Worm (Caenorhabditis elegans): Measurements from ENCODE around the gene F56C3.4.

Gene F56C3.4

DNA sequence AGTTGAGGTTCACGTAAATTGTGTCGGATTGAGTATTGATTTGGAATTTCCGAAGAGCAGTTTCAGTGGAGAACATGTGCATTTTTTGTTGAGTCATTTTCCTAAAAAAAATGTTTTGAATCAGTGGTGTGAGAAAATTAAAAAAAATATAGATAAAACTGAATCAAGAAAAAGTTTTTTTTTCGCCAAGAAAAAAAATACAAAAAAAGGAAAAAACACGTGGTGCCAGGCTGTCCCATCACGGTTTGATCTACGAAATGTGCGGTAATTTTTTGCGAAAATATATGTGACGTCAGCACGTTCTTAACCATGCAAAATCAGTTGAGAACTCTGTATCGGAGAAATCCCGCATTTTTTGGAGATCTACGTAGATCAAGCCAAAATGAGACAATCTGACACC, 33.4 kb upstream of the F56C3.4 start, which contains the start of gene F56C3.9:
Gene F56C3.9, minus strand, starts transcription at position 101 of the 400 bp plus-strand sequence.
- no peak for TF ChIP-seq hnd-1 (tag; optimal IDR thresholded peaks at IDR 0.05)
- no peak for TF ChIP-seq sea-1 (GFP tag; conservative IDR thresholded peaks at IDR 0.05)
- TF ChIP-seq tra-4 (tag; optimal IDR thresholded peaks at IDR 0.05), result no peak
- TF ChIP-seq tbx-37 (GFP tag; conservative IDR thresholded peaks at IDR 0.05), result no peak

DNA sequence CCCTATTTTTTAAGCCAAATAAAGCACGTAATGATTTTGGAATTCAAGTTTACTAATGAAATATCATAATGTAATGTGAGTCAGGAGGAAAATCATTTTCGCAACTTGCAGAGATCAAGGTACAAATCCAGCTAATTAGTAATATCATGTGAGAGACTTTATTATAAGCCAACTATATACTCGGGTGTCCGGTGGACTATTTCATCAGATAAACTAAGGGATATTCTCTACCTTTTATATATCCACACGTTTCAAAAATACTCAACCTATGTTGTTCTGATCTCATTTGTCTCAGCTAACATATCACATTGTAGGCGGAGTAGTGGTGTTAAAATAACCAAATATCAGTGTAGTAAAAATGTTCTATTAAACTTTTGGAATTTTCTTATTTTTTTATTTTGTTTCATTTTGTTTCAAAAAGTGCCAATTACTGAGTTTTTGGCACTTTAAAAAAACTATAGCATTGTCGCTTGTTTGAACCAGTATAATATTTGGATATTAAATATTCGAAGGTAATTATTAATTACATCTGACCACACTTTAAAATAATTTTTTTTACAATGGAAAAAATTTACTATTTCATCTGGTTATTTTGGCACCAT, 29.0 kb upstream of the F56C3.4 start:
- TF ChIP-seq flt-1 (GFP tag; IDR thresholded peaks at IDR 0.05), result no peak
- no peak for TF ChIP-seq F13C5.2 (tag; optimal IDR thresholded peaks at IDR 0.05)
- TF ChIP-seq aly-1 (tag; optimal IDR thresholded peaks at IDR 0.05), result no peak
- no peak for TF ChIP-seq ceh-13 (GFP tag; optimal IDR thresholded peaks at IDR 0.05)
- TF ChIP-seq scrt-1 (GFP tag; IDR thresholded peaks at IDR 0.05), result no peak
- TF ChIP-seq tbx-37 (GFP tag; conservative IDR thresholded peaks at IDR 0.05), result no peak
- TF ChIP-seq tbx-11 (GFP tag; IDR thresholded peaks at IDR 0.05), result no peak
- TF ChIP-seq ets-7 (tag; optimal IDR thresholded peaks at IDR 0.05), result no peak
- no peak for TF ChIP-seq hnd-1 (tag; optimal IDR thresholded peaks at IDR 0.05)
- no peak for TF ChIP-seq sea-1 (GFP tag; conservative IDR thresholded peaks at IDR 0.05)
- TF ChIP-seq B0310.2 (tag; optimal IDR thresholded peaks at IDR 0.05), result no peak
- TF ChIP-seq tra-4 (tag; optimal IDR thresholded peaks at IDR 0.05), result no peak
- no peak for TF ChIP-seq hmbx-1 (tag; optimal IDR thresholded peaks at IDR 0.05)
- no peak for TF ChIP-seq ceh-36 (tag; optimal IDR thresholded peaks at IDR 0.05)
- TF ChIP-seq pes-1 (GFP tag; IDR thresholded peaks at IDR 0.05), result no peak
- TF ChIP-seq ama-1 (optimal IDR thresholded peaks at IDR 0.05), result no peak
- TF ChIP-seq hmg-4 (GFP tag; optimal IDR thresholded peaks at IDR 0.05), result no peak

DNA sequence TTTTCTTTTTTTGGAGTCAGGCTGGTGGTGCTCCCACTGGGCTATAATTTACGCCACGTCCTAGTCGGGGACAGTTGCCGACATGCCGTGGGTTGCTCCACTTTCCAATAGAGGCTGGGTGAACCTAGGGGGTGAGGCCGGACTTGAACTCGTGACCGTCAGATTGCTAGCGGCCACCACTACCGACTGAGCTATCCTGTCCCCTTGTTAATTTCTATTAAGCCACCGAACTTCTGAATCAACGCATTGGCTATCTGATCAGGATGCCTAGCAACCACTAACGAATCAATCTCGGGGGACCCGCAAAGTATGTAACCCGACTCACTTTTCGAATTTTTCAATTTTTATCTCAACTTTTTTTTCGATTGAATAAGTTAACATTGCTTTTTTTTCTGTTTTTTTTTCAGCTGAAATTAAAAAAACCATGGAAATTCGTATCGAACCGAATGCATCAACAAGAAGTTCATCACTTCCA, 26.4 kb upstream of the F56C3.4 start, which contains the start of gene F56C3.1:
Gene F56C3.1, plus strand, starts transcription at position 425 of the 475 bp plus-strand sequence.
- no peak for TF ChIP-seq flt-1 (GFP tag; IDR thresholded peaks at IDR 0.05)
- no peak for TF ChIP-seq aly-1 (tag; optimal IDR thresholded peaks at IDR 0.05)
- no peak for TF ChIP-seq hmg-4 (GFP tag; optimal IDR thresholded peaks at IDR 0.05)
- no peak for TF ChIP-seq tra-4 (tag; optimal IDR thresholded peaks at IDR 0.05)
- no peak for TF ChIP-seq ama-1 (optimal IDR thresholded peaks at IDR 0.05)
- no peak for TF ChIP-seq ets-7 (tag; optimal IDR thresholded peaks at IDR 0.05)
- no peak for TF ChIP-seq tbx-37 (GFP tag; conservative IDR thresholded peaks at IDR 0.05)
- no peak for TF ChIP-seq scrt-1 (GFP tag; IDR thresholded peaks at IDR 0.05)
- TF ChIP-seq B0310.2 (tag; optimal IDR thresholded peaks at IDR 0.05), result no peak
- TF ChIP-seq ceh-36 (tag; optimal IDR thresholded peaks at IDR 0.05), result no peak
- TF ChIP-seq ceh-13 (GFP tag; optimal IDR thresholded peaks at IDR 0.05), result no peak
- TF ChIP-seq pes-1 (GFP tag; IDR thresholded peaks at IDR 0.05), result no peak

DNA sequence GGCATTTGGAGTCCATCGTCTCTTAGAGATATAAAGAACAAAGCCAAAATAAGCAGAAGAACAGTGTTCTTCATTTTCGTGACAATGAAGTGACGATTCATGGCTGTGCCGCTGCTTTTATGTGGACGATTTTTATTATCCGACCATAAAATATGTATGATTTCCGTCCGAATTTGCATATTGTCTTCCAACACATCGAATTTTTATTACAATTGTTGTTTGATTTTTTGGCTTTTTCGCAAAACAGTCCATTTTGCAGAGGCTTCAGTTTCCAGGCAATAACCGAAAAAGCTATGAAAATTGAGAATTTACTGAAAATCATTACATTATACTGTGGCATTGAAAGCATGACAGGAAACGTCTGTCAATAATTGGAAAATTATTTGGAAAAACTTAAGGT, 24.0 kb upstream of the F56C3.4 start, which contains the start of gene F56C3.8:
Gene F56C3.8, minus strand, starts transcription at position 101 of the 400 bp plus-strand sequence.
- no peak for TF ChIP-seq aly-1 (tag; optimal IDR thresholded peaks at IDR 0.05)
- no peak for TF ChIP-seq ama-1 (optimal IDR thresholded peaks at IDR 0.05)
- TF ChIP-seq ets-7 (tag; optimal IDR thresholded peaks at IDR 0.05), result no peak
- no peak for TF ChIP-seq pes-1 (GFP tag; IDR thresholded peaks at IDR 0.05)
- TF ChIP-seq tra-4 (tag; optimal IDR thresholded peaks at IDR 0.05), result no peak
- no peak for TF ChIP-seq tbx-11 (GFP tag; IDR thresholded peaks at IDR 0.05)
- no peak for TF ChIP-seq sea-1 (GFP tag; conservative IDR thresholded peaks at IDR 0.05)
- TF ChIP-seq hnd-1 (tag; optimal IDR thresholded peaks at IDR 0.05), result no peak
- TF ChIP-seq hmg-4 (GFP tag; optimal IDR thresholded peaks at IDR 0.05), result no peak
- no peak for TF ChIP-seq B0310.2 (tag; optimal IDR thresholded peaks at IDR 0.05)
- TF ChIP-seq scrt-1 (GFP tag; IDR thresholded peaks at IDR 0.05), result no peak
- no peak for TF ChIP-seq tbx-37 (GFP tag; conservative IDR thresholded peaks at IDR 0.05)
- TF ChIP-seq ceh-36 (tag; optimal IDR thresholded peaks at IDR 0.05), result no peak
- no peak for TF ChIP-seq hmbx-1 (tag; optimal IDR thresholded peaks at IDR 0.05)
- no peak for TF ChIP-seq ceh-13 (GFP tag; optimal IDR thresholded peaks at IDR 0.05)

DNA sequence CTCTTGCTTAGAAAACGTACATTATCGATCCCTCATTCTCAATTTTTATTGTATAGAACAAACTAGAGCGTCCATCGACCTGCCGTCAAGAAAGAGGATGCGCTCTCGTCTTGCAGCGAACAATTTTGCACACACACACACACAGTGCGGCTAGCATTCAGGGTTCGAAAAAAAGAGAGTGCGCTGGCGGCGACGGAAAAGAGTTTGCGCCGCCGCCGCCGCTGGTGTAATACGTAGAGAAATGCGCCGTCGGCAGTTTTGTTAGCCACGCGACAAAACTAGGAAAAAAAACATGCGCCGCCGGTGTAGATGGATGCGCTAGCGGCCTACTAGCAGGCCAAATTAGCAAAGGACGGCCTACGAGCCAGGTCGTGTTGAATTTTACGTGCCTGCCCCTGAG, 23.0 kb upstream of the F56C3.4 start:
- no peak for TF ChIP-seq F13C5.2 (tag; optimal IDR thresholded peaks at IDR 0.05)
- no peak for TF ChIP-seq tbx-11 (GFP tag; IDR thresholded peaks at IDR 0.05)
- no peak for TF ChIP-seq hmg-4 (GFP tag; optimal IDR thresholded peaks at IDR 0.05)
- TF ChIP-seq ets-7 (tag; optimal IDR thresholded peaks at IDR 0.05), result no peak
- no peak for TF ChIP-seq ama-1 (optimal IDR thresholded peaks at IDR 0.05)
- no peak for TF ChIP-seq pes-1 (GFP tag; IDR thresholded peaks at IDR 0.05)
- no peak for TF ChIP-seq tra-4 (tag; optimal IDR thresholded peaks at IDR 0.05)
- TF ChIP-seq ceh-13 (GFP tag; optimal IDR thresholded peaks at IDR 0.05), result no peak
- no peak for TF ChIP-seq tbx-37 (GFP tag; conservative IDR thresholded peaks at IDR 0.05)
- TF ChIP-seq ceh-36 (tag; optimal IDR thresholded peaks at IDR 0.05), result no peak
- TF ChIP-seq hnd-1 (tag; optimal IDR thresholded peaks at IDR 0.05), result no peak
- no peak for TF ChIP-seq hmbx-1 (tag; optimal IDR thresholded peaks at IDR 0.05)
- no peak for TF ChIP-seq aly-1 (tag; optimal IDR thresholded peaks at IDR 0.05)

DNA sequence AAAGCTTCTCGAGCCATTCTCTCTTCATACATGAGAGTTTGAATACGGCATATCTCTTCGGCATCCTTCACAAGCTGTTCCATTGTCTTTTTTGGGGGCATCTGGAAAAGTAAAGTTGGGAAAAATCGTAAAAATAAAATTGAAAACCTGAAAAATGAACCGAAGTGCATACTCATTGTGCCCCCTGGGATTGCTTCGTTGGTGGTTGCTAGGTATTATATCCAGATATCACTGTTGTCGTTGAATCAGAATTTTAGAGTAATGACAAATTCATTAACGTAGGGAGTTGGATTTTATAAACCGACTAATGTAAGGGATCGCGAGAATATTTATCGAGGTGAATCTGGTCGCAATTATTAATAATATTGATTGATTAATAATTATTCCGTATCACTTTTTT, 21.0 kb upstream of the F56C3.4 start, which contains the start of gene F56C3.10:
Gene F56C3.10, minus strand, starts transcription at position 101 of the 400 bp plus-strand sequence.
- no peak for TF ChIP-seq sea-1 (GFP tag; conservative IDR thresholded peaks at IDR 0.05)
- TF ChIP-seq aly-1 (tag; optimal IDR thresholded peaks at IDR 0.05), result no peak
- no peak for TF ChIP-seq tbx-11 (GFP tag; IDR thresholded peaks at IDR 0.05)
- no peak for TF ChIP-seq hmbx-1 (tag; optimal IDR thresholded peaks at IDR 0.05)
- TF ChIP-seq tbx-37 (GFP tag; conservative IDR thresholded peaks at IDR 0.05), result no peak
- TF ChIP-seq hmg-4 (GFP tag; optimal IDR thresholded peaks at IDR 0.05), result no peak
- TF ChIP-seq F13C5.2 (tag; optimal IDR thresholded peaks at IDR 0.05), result no peak

DNA sequence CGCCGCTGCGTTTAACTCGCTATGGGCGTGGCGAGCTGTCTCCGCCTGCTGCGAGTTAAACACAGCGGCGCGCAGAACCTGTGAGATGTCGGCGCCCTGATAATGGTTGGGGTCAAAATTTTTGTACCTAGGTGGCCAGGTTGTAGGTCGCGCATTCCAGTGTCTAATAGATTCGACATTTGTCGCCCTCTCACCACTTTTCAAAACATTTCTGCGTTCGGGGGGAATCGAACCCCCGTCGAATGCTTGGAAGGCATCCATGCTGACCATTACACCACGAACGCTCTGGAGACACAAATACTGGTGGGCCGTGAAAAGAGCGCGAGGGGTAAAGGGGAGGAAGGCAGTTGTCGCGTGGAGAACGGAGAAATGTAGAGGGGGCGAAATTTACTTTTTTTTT, 18.9 kb upstream of the F56C3.4 start:
- TF ChIP-seq scrt-1 (GFP tag; IDR thresholded peaks at IDR 0.05), result peak; percentile 94
- TF ChIP-seq flt-1 (GFP tag; IDR thresholded peaks at IDR 0.05), result peak; percentile 90
- TF ChIP-seq B0310.2 (tag; optimal IDR thresholded peaks at IDR 0.05), result peak; percentile 60
- TF ChIP-seq tbx-37 (GFP tag; conservative IDR thresholded peaks at IDR 0.05), result peak; percentile 81
- TF ChIP-seq sea-1 (GFP tag; conservative IDR thresholded peaks at IDR 0.05), result peak; percentile 89
- TF ChIP-seq hmbx-1 (tag; optimal IDR thresholded peaks at IDR 0.05), result peak; percentile 31
- peak; percentile 71 for TF ChIP-seq ets-7 (tag; optimal IDR thresholded peaks at IDR 0.05)
- peak; percentile 91 for TF ChIP-seq aly-1 (tag; optimal IDR thresholded peaks at IDR 0.05)
- TF ChIP-seq tbx-11 (GFP tag; IDR thresholded peaks at IDR 0.05), result peak; percentile 93
- TF ChIP-seq ceh-36 (tag; optimal IDR thresholded peaks at IDR 0.05), result peak; percentile 75
- TF ChIP-seq pes-1 (GFP tag; IDR thresholded peaks at IDR 0.05), result peak; percentile 90
- no peak for TF ChIP-seq ama-1 (optimal IDR thresholded peaks at IDR 0.05)
- peak; percentile 73 for TF ChIP-seq hnd-1 (tag; optimal IDR thresholded peaks at IDR 0.05)
- peak; percentile 90 for TF ChIP-seq hmg-4 (GFP tag; optimal IDR thresholded peaks at IDR 0.05)
- TF ChIP-seq F13C5.2 (tag; optimal IDR thresholded peaks at IDR 0.05), result peak; percentile 84
- peak; percentile 75 for TF ChIP-seq ceh-13 (GFP tag; optimal IDR thresholded peaks at IDR 0.05)
- TF ChIP-seq tra-4 (tag; optimal IDR thresholded peaks at IDR 0.05), result peak; percentile 59

Data from whole organism, early embryonic.